Fruit fly (Drosophila melanogaster): ENCODE measurements around the gene CG9399.

CG9399 gene

dm6 chr3R:9563240-9563992, 10.6 kb downstream of the CG9399 start, which contains the start of the genes CG9393 and Vps45 (continued):
- TF ChIP-seq CG6765 (GFP tag; optimal IDR thresholded peaks at IDR 0.05) = no peak
- TF ChIP-seq CG4282 (GFP tag; optimal IDR thresholded peaks at IDR 0.05) = no peak
- TF ChIP-seq vvl (GFP tag; IDR thresholded peaks at IDR 0.05) = peak; percentile 64
- no peak for TF ChIP-seq repo (GFP tag; optimal IDR thresholded peaks at IDR 0.05)
- TF ChIP-seq CG10431 (GFP tag; optimal IDR thresholded peaks at IDR 0.05) = no peak
- TF ChIP-seq Nf-YB (GFP tag; optimal IDR thresholded peaks at IDR 0.05) = peak; percentile 17
- TF ChIP-seq Camta (GFP tag; optimal IDR thresholded peaks at IDR 0.05) = peak; percentile 54
- peak; percentile 49 for TF ChIP-seq nerfin-1 (tag; optimal IDR thresholded peaks at IDR 0.05)
- peak; percentile 79 for TF ChIP-seq zfh2 (GFP tag; optimal IDR thresholded peaks at IDR 0.05)
- peak; percentile 26 for TF ChIP-seq psq (GFP tag; optimal IDR thresholded peaks at IDR 0.05)
- TF ChIP-seq cato (GFP tag; optimal IDR thresholded peaks at IDR 0.05; ENCODE audit: borderline replicate concordance) = peak; percentile 20
- TF ChIP-seq lbe (GFP tag; optimal IDR thresholded peaks at IDR 0.05) = peak; percentile 64
- TF ChIP-seq dati (GFP tag; IDR thresholded peaks at IDR 0.05) = no peak
- peak; percentile 54 for TF ChIP-seq klu (GFP tag; IDR thresholded peaks at IDR 0.05)
- TF ChIP-seq CG10543 (GFP tag; optimal IDR thresholded peaks at IDR 0.05) = peak; percentile 51
- peak; percentile 79 for TF ChIP-seq Hsf (GFP tag; optimal IDR thresholded peaks at IDR 0.05)
- peak; percentile 58 for TF ChIP-seq NfI (GFP tag; optimal IDR thresholded peaks at IDR 0.05)
- no peak for TF ChIP-seq gem (tag; optimal IDR thresholded peaks at IDR 0.05)
- peak; percentile 47 for TF ChIP-seq CG8290 (GFP tag; optimal IDR thresholded peaks at IDR 0.05)
- TF ChIP-seq CG8290 (tag; optimal IDR thresholded peaks at IDR 0.05) = no peak
- TF ChIP-seq CG3281 (GFP tag; optimal IDR thresholded peaks at IDR 0.05) = no peak
- no peak for TF ChIP-seq Spps (tag; optimal IDR thresholded peaks at IDR 0.05)
- TF ChIP-seq cas (GFP tag; IDR thresholded peaks at IDR 0.05) = 0 out of 2 replicates have a peak, but pooled peaks have one; percentile 36
- TF ChIP-seq luna (GFP tag; optimal IDR thresholded peaks at IDR 0.05) = peak; percentile 17
- TF ChIP-seq Oaz (GFP tag; IDR thresholded peaks at IDR 0.05) = no peak
- no peak for TF ChIP-seq slou (GFP tag; optimal IDR thresholded peaks at IDR 0.05)
- peak; percentile 63 for TF ChIP-seq E2f2 (GFP tag; IDR thresholded peaks at IDR 0.05)
- peak; percentile 90 for TF ChIP-seq Opbp (GFP tag; IDR thresholded peaks at IDR 0.05; ENCODE audit: partially characterized antibody)
- peak; percentile 41 for TF ChIP-seq Dp (GFP tag; optimal IDR thresholded peaks at IDR 0.05)
- TF ChIP-seq Rx (GFP tag; IDR thresholded peaks at IDR 0.05) = 0 out of 2 replicates have a peak, but pooled peaks have one; percentile 23
- TF ChIP-seq crol (GFP tag; IDR thresholded peaks at IDR 0.05) = no peak
- peak; percentile 27 for TF ChIP-seq gfzf (GFP tag; optimal IDR thresholded peaks at IDR 0.05)
- peak; percentile 98 for TF ChIP-seq BEAF-32 (GFP tag; optimal IDR thresholded peaks at IDR 0.05)
- no peak for TF ChIP-seq CG14965 (GFP tag; optimal IDR thresholded peaks at IDR 0.05; ENCODE audit: borderline replicate concordance)
- peak; percentile 47 for TF ChIP-seq CG32532 (GFP tag; IDR thresholded peaks at IDR 0.05)
- TF ChIP-seq CrebB (tag; optimal IDR thresholded peaks at IDR 0.05) = no peak
- TF ChIP-seq tio (GFP tag; optimal IDR thresholded peaks at IDR 0.05) = no peak
- peak; percentile 91 for TF ChIP-seq CG34224 (GFP tag; IDR thresholded peaks at IDR 0.05; ENCODE audit: partially characterized antibody)
- peak; percentile 67 for TF ChIP-seq CG9727 (GFP tag; optimal IDR thresholded peaks at IDR 0.05)
- peak; percentile 42 for TF ChIP-seq Atf3 (GFP tag; optimal IDR thresholded peaks at IDR 0.05)
- TF ChIP-seq danr (GFP tag; IDR thresholded peaks at IDR 0.05) = no peak
- TF ChIP-seq chinmo (GFP tag; IDR thresholded peaks at IDR 0.05; ENCODE audit: partially characterized antibody) = peak; percentile 89; the same call in 3 of the 4 replicates
- peak; percentile 20 for TF ChIP-seq kay (GFP tag; optimal IDR thresholded peaks at IDR 0.05)
- TF ChIP-seq CG12071 (GFP tag; optimal IDR thresholded peaks at IDR 0.05) = no peak
- no peak for TF ChIP-seq org-1 (GFP tag; optimal IDR thresholded peaks at IDR 0.05)
- no peak for TF ChIP-seq CG11456 (GFP tag; IDR thresholded peaks at IDR 0.05)
- TF ChIP-seq H15 (GFP tag; IDR thresholded peaks at IDR 0.05) = no peak
- peak; percentile 69 for TF ChIP-seq Hr3 (GFP tag; optimal IDR thresholded peaks at IDR 0.05)
- peak; percentile 75 for TF ChIP-seq HmgZ (tag; optimal IDR thresholded peaks at IDR 0.05)
- peak; percentile 53 for TF ChIP-seq CG18262 (tag; optimal IDR thresholded peaks at IDR 0.05)

Measured in whole organism, embryonic.